Fruit fly (Drosophila melanogaster): Measurements from ENCODE around the gene bbg.

- peak; percentile 94 for TF ChIP-seq CG3919 (GFP tag; optimal IDR thresholded peaks at IDR 0.05)
- TF ChIP-seq CG6808 (GFP tag; optimal IDR thresholded peaks at IDR 0.05): peak; percentile 93
- peak; percentile 90 for TF ChIP-seq Gug (GFP tag; IDR thresholded peaks at IDR 0.05)
- peak; percentile 69 for TF ChIP-seq Eip93F (GFP tag; optimal IDR thresholded peaks at IDR 0.05)
- peak; percentile 92 for TF ChIP-seq CG16779 (tag; optimal IDR thresholded peaks at IDR 0.05)
- TF ChIP-seq Lpt (GFP tag; optimal IDR thresholded peaks at IDR 0.05): peak; percentile 88
- TF ChIP-seq Hr4 (GFP tag; optimal IDR thresholded peaks at IDR 0.05): peak; percentile 95
- peak; percentile 94 for TF ChIP-seq OdsH (GFP tag; optimal IDR thresholded peaks at IDR 0.05)
- peak; percentile 79 for TF ChIP-seq CG11294 (GFP tag; IDR thresholded peaks at IDR 0.05)
- TF ChIP-seq eg (GFP tag; IDR thresholded peaks at IDR 0.05): peak; percentile 88
- peak; percentile 85 for TF ChIP-seq fd85E (GFP tag; optimal IDR thresholded peaks at IDR 0.05)
These were observed 14.9 kb upstream of the bbg start, which contains the start of gene Gbs-70E for dm6 chr3L:14550839-14551415.

All from whole organism, prepupa.